Worm (Caenorhabditis elegans): ENCODE results near the gene suds-3.

- no peak for TF ChIP-seq pqm-1 (tag; optimal IDR thresholded peaks at IDR 0.05)
- TF ChIP-seq pha-4 (tag; optimal IDR thresholded peaks at IDR 0.05): no peak
- TF ChIP-seq ama-1 (optimal IDR thresholded peaks at IDR 0.05): no peak
- TF ChIP-seq ceh-22 (tag; optimal IDR thresholded peaks at IDR 0.05): no peak
These were observed 32.1 kb downstream of the suds-3 start for ce11 chrV:9962916-9963315.
